Worm (Caenorhabditis elegans): ENCODE measurements around the gene utx-1.
A peak's percentile ranks its signal among the peaks of the same experiment; 100 is the strongest.

DNA sequence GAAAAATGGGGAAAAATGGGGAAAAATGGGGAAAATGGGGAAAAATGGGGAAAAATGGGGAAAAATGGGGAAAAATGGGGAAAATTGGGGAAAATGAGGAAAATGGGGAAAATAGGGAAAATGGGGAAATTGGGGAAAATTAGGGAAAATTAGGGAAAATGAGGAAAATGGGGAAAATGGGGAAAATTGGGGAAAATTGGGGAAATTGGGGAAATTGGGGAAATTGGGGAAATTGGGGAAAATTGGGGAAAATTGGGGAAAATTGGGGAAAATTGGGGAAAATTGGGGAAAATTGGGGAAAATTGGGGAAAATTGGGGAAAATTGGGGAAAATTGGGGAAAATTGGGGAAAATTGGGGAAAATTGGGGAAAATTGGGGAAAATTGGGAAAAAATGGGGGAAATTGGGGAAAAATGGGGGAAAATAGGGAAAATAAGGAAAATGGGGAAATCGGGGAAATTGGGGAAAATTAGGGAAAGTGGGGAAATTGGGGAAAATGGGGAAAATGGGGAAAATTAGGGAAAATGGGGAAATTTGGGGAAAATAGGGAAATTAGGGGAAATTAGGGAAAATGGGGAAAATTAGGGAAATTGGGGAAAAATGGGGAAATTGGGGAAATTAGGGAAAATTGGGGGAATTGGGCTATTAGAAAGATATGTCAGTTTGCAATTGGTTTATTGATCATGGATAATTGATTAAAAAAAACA is 45.9 kb downstream of the utx-1 start:
- TF ChIP-seq snpc-4 (tag; optimal IDR thresholded peaks at IDR 0.05): no peak
- no peak for TF ChIP-seq unc-62 (GFP tag; optimal IDR thresholded peaks at IDR 0.05)
- TF ChIP-seq pha-4 (tag; optimal IDR thresholded peaks at IDR 0.05): no peak
- no peak for TF ChIP-seq lsy-2 (tag; optimal IDR thresholded peaks at IDR 0.05)
- TF ChIP-seq M03D4.4 (tag; optimal IDR thresholded peaks at IDR 0.05): peak; percentile 62
- TF ChIP-seq elt-3 (tag; optimal IDR thresholded peaks at IDR 0.05): no peak
- no peak for TF ChIP-seq zip-8 (tag; optimal IDR thresholded peaks at IDR 0.05)

All from whole organism, mixed stage, embryonic.